Worm (Caenorhabditis elegans): ENCODE results near the gene Y55D5A.4.
"Not testable (repeated sequence)": the region's sequence is repeated elsewhere in the genome, so short reads cannot be mapped to it uniquely, and the experiment has no call there.

DNA sequence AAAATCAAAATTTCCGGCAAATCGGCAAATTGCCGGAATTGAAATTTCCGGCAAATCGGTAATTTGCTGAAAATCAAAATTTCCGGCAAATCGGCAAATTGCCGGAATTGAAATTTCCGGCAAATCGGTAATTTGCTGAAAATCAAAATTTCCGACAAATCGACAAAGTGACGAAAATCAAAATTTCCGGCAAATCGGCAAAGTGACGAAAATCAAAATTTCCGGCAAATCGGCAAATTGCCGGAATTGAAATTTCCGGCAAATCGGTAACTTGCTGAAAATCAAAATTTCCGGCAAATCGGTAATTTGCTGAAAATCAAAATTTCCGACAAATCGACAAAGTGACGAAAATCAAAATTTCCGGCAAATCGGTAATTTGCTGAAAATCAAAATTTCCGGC is 21.8 kb upstream of the Y55D5A.4 start:
- TF ChIP-seq unc-55 (GFP tag; optimal IDR thresholded peaks at IDR 0.05); ceh-22 (tag; optimal IDR thresholded peaks at IDR 0.05); madf-2 (tag; optimal IDR thresholded peaks at IDR 0.05); fkh-10 (GFP tag; optimal IDR thresholded peaks at IDR 0.05); lim-6 (tag; optimal IDR thresholded peaks at IDR 0.05); F13H6.1 (tag; optimal IDR thresholded peaks at IDR 0.05); fkh-6 (tag; optimal IDR thresholded peaks at IDR 0.05); unc-86 (tag; optimal IDR thresholded peaks at IDR 0.05); ceh-2 (tag; optimal IDR thresholded peaks at IDR 0.05); nfya-1 (tag; optimal IDR thresholded peaks at IDR 0.05): not testable (repeated sequence)
- 0 out of 2 replicates have a peak, but pooled peaks have one; percentile 44 for TF ChIP-seq ceh-45 (GFP tag; IDR thresholded peaks at IDR 0.05)

All from whole organism, late embryonic.